Worm (Caenorhabditis elegans) whole organism, young adult: ENCODE data around the gene Y57G11C.14.

Experiments used
- B0336.3 ChIP-seq: fragments of 200-800 bp; sonication (Bioruptor generic); IDR thresholded peaks from 2 replicates; pipeline ENCODE4 v1.3.6; 2022; ENCODE audit warnings: missing genetic modification characterization, missing compliant biosample characterization
- C17E4.6 ChIP-seq: fragments of 200-800 bp; sonication (Bioruptor generic); IDR thresholded peaks from 2 replicates; pipeline ENCODE4 v1.3.6; 2022; ENCODE audit warnings: missing genetic modification reagents, missing genetic modification characterization, missing compliant biosample characterization
- D2030.7 ChIP-seq: fragments of 200-800 bp; sonication (Bioruptor generic); IDR thresholded peaks from 2 replicates; pipeline ENCODE4 v1.3.6; 2022; ENCODE audit warnings: missing genetic modification reagents, missing genetic modification characterization, missing compliant biosample characterization
- F22D6.2 ChIP-seq: sonication (generic microtip); optimal IDR thresholded peaks from 2 replicates; lab custom pipeline; 2016; ENCODE audit warnings: mild to moderate bottlenecking, missing genetic modification characterization, missing compliant biosample characterization
- F33H1.4 ChIP-seq: fragments of 200-800 bp; sonication (Bioruptor generic); IDR thresholded peaks from 2 replicates; pipeline ENCODE4 v1.3.6; 2022; ENCODE audit warnings: missing genetic modification reagents, missing genetic modification characterization, missing compliant biosample characterization
- K11D2.4 ChIP-seq: fragments of 200-800 bp; sonication (Bioruptor generic); IDR thresholded peaks from 2 replicates; pipeline ENCODE4 v1.3.6; 2022; ENCODE audit warnings: missing genetic modification reagents, missing genetic modification characterization, missing compliant biosample characterization
- K12H6.12 ChIP-seq: fragments of 200-800 bp; sonication (Bioruptor generic); optimal IDR thresholded peaks from 2 replicates; lab custom pipeline; 2018; ENCODE audit warnings: mild to moderate bottlenecking, missing genetic modification characterization, missing compliant biosample characterization
- T07F8.4 ChIP-seq: sonication (generic microtip); optimal IDR thresholded peaks from 2 replicates; lab custom pipeline; 2016; ENCODE audit warnings: mild to moderate bottlenecking, missing genetic modification characterization, moderate library complexity, missing compliant biosample characterization
- Y95B8A.8 ChIP-seq: fragments of 200-800 bp; sonication (Bioruptor generic); IDR thresholded peaks from 2 replicates; pipeline ENCODE4 v1.3.6; 2022; ENCODE audit warnings: missing genetic modification reagents, missing genetic modification characterization, missing compliant biosample characterization
- akir-1 ChIP-seq: fragments of 200-800 bp; sonication (Bioruptor generic); optimal IDR thresholded peaks from 2 replicates; lab custom pipeline; 2018; ENCODE audit warnings: mild to moderate bottlenecking, missing genetic modification characterization, moderate library complexity, missing compliant biosample characterization
- ama-1 ChIP-seq, 3 experiments: fragments of 150-350 bp in 1 of 3; sonication (generic microtip) in 2 of 3; optimal IDR thresholded peaks; 2 replicates each; lab custom pipeline; 2014 to 2018; ENCODE audit warnings: missing biosample characterization in 2 of 3, missing genetic modification characterization in 2 of 3, missing genetic modification reagents in 2 of 3
- aptf-2 ChIP-seq: fragments of 200-800 bp; sonication (Bioruptor generic); conservative IDR thresholded peaks from 2 replicates; pipeline ENCODE4 v1.3.6; 2022; ENCODE audit warnings: missing genetic modification reagents, missing genetic modification characterization, missing compliant biosample characterization
- aptf-3 ChIP-seq: fragments of 200-800 bp; sonication (Bioruptor generic); IDR thresholded peaks from 2 replicates; pipeline ENCODE4 v1.3.6; 2022; ENCODE audit warnings: missing genetic modification characterization, missing compliant biosample characterization
- athp-1 ChIP-seq: sonication (generic microtip); optimal IDR thresholded peaks from 2 replicates; lab custom pipeline; 2017; ENCODE audit warnings: mild to moderate bottlenecking, missing genetic modification characterization, missing compliant biosample characterization
- attf-6 ChIP-seq: fragments of 200-800 bp; sonication (Bioruptor generic); IDR thresholded peaks from 2 replicates; pipeline ENCODE4 v1.3.6; 2022; ENCODE audit warnings: missing genetic modification reagents, missing genetic modification characterization, missing compliant biosample characterization
- ceh-27 ChIP-seq: fragments of 200-800 bp; sonication (Bioruptor generic); optimal IDR thresholded peaks from 2 replicates; lab custom pipeline; 2018; ENCODE audit warnings: mild to moderate bottlenecking, missing genetic modification characterization, moderate library complexity, missing compliant biosample characterization
- efl-1 ChIP-seq: fragments of 150-350 bp; optimal IDR thresholded peaks from 2 replicates; lab custom pipeline; 2014; ENCODE audit warnings: missing biosample characterization, missing genetic modification reagents, missing genetic modification characterization
- ekl-4 ChIP-seq: fragments of 200-800 bp; sonication (Bioruptor generic); IDR thresholded peaks from 2 replicates; pipeline ENCODE4 v1.3.6; 2022; ENCODE audit warnings: missing genetic modification reagents, missing genetic modification characterization, missing compliant biosample characterization
- him-1 ChIP-seq: sonication (generic microtip); optimal IDR thresholded peaks from 2 replicates; lab custom pipeline; 2016; ENCODE audit warnings: missing genotype, missing genetic modification reagents, missing genetic modification characterization, missing compliant biosample characterization
- hmg-1.2 ChIP-seq: fragments of 200-800 bp; sonication (Bioruptor generic); IDR thresholded peaks from 2 replicates; pipeline ENCODE4 v1.3.6; 2022; ENCODE audit warnings: missing genetic modification reagents, missing genetic modification characterization, missing compliant biosample characterization
- hmg-20 ChIP-seq: fragments of 200-800 bp; sonication (Bioruptor generic); IDR thresholded peaks from 2 replicates; pipeline ENCODE4 v1.3.6; 2022; ENCODE audit warnings: missing genetic modification reagents, missing genetic modification characterization, missing compliant biosample characterization
- let-607 ChIP-seq, 2 experiments: fragments of 200-800 bp in 1 of 2; sonication (Bioruptor generic) in 1 of 2; sonication (generic microtip) in 1 of 2; optimal IDR thresholded peaks; 2 replicates each; lab custom pipeline; 2016 to 2018; ENCODE audit warnings: mild to moderate bottlenecking in 2 of 2, missing compliant biosample characterization in 2 of 2, missing genetic modification characterization in 2 of 2, moderate library complexity in 2 of 2, missing genotype in 1 of 2
- lin-54 ChIP-seq: fragments of 200-800 bp; sonication (Bioruptor generic); optimal IDR thresholded peaks from 2 replicates; lab custom pipeline; 2018; ENCODE audit warnings: mild to moderate bottlenecking, missing genetic modification characterization, missing compliant biosample characterization
- lsl-1 ChIP-seq: fragments of 200-800 bp; sonication (Bioruptor generic); optimal IDR thresholded peaks from 2 replicates; lab custom pipeline; 2018; ENCODE audit warnings: mild to moderate bottlenecking, missing genetic modification characterization, moderate library complexity, missing compliant biosample characterization
- madf-3 ChIP-seq: fragments of 200-800 bp; sonication (Bioruptor generic); IDR thresholded peaks from 2 replicates; pipeline ENCODE4 v1.3.6; 2022; ENCODE audit warnings: missing genetic modification reagents, missing genetic modification characterization, missing compliant biosample characterization
- madf-6 ChIP-seq: fragments of 200-800 bp; sonication (Bioruptor generic); IDR thresholded peaks from 2 replicates; pipeline ENCODE4 v1.3.6; 2022; ENCODE audit warnings: missing genetic modification reagents, missing genetic modification characterization, missing compliant biosample characterization
- madf-8 ChIP-seq: fragments of 200-800 bp; sonication (Bioruptor generic); conservative IDR thresholded peaks from 2 replicates; pipeline ENCODE4 v1.3.6; 2022; ENCODE audit warnings: missing genetic modification reagents, missing genetic modification characterization, missing compliant biosample characterization
- mcd-1 ChIP-seq: fragments of 200-800 bp; sonication (Bioruptor generic); IDR thresholded peaks from 2 replicates; pipeline ENCODE4 v1.3.6; 2022; ENCODE audit warnings: missing genetic modification reagents, missing genetic modification characterization, missing compliant biosample characterization
- mel-28 ChIP-seq: sonication (generic microtip); optimal IDR thresholded peaks from 2 replicates; lab custom pipeline; 2016; ENCODE audit warnings: borderline replicate concordance, mild to moderate bottlenecking, missing genetic modification characterization, missing compliant biosample characterization
- nfya-2 ChIP-seq: fragments of 200-800 bp; sonication (Bioruptor generic); IDR thresholded peaks from 2 replicates; pipeline ENCODE4 v1.3.6; 2022; ENCODE audit warnings: missing genetic modification reagents, missing genetic modification characterization, missing compliant biosample characterization
- nfyb-1 ChIP-seq: fragments of 200-800 bp; sonication (Bioruptor generic); IDR thresholded peaks from 2 replicates; pipeline ENCODE4 v1.3.6; 2022; ENCODE audit warnings: missing genetic modification reagents, missing genetic modification characterization, missing compliant biosample characterization
- nhr-179 ChIP-seq: sonication (generic microtip); optimal IDR thresholded peaks from 2 replicates; lab custom pipeline; 2016; ENCODE audit warnings: mild to moderate bottlenecking, missing genetic modification characterization, missing compliant biosample characterization
- pbrm-1 ChIP-seq: fragments of 200-800 bp; sonication (Bioruptor generic); IDR thresholded peaks from 2 replicates; pipeline ENCODE4 v1.3.6; 2022; ENCODE audit warnings: missing genetic modification reagents, missing genetic modification characterization, missing compliant biosample characterization
- rcor-1 ChIP-seq: fragments of 200-800 bp; sonication (Bioruptor generic); IDR thresholded peaks from 2 replicates; pipeline ENCODE4 v1.3.6; 2022; ENCODE audit warnings: missing genetic modification reagents, missing genetic modification characterization, missing compliant biosample characterization
- snpc-1.1 ChIP-seq: sonication (generic microtip); optimal IDR thresholded peaks from 2 replicates; lab custom pipeline; 2017; ENCODE audit warnings: missing genetic modification characterization, mild to moderate bottlenecking, missing compliant biosample characterization, antibody characterized with exemption, moderate library complexity, missing genotype, missing genetic modification reagents; ENCODE audit not compliant: insufficient read depth
- snpc-1.3 ChIP-seq: sonication (generic microtip); optimal IDR thresholded peaks from 2 replicates; lab custom pipeline; 2017; ENCODE audit warnings: missing genetic modification characterization, mild to moderate bottlenecking, missing compliant biosample characterization, antibody characterized with exemption, moderate library complexity, missing genotype, missing genetic modification reagents; ENCODE audit not compliant: insufficient read depth
- snpc-3.4 ChIP-seq: sonication (generic microtip); optimal IDR thresholded peaks from 2 replicates; lab custom pipeline; 2017; ENCODE audit warnings: missing genetic modification characterization, mild to moderate bottlenecking, missing compliant biosample characterization, antibody characterized with exemption, moderate library complexity, missing genotype, missing genetic modification reagents
- snpc-4 ChIP-seq, 5 experiments: fragments of 150-350 bp in 1 of 5; sonication (generic microtip) in 4 of 5; optimal IDR thresholded peaks; 2 replicates each; lab custom pipeline; 2014 to 2018; ENCODE audit warnings: missing genetic modification characterization in 5 of 5, missing biosample characterization in 3 of 5, antibody characterized with exemption in 2 of 5, mild to moderate bottlenecking in 2 of 5, missing compliant biosample characterization in 2 of 5, missing genotype in 2 of 5, moderate library complexity in 2 of 5, missing genetic modification reagents in 1 of 5
- tbp1 ChIP-seq: fragments of 200-800 bp; sonication (Bioruptor generic); optimal IDR thresholded peaks from 2 replicates; lab custom pipeline; 2018; ENCODE audit warnings: mild to moderate bottlenecking, missing genetic modification characterization, missing compliant biosample characterization
- tlf-1 ChIP-seq: fragments of 200-800 bp; sonication (Bioruptor generic); optimal IDR thresholded peaks from 2 replicates; lab custom pipeline; 2018; ENCODE audit warnings: mild to moderate bottlenecking, missing genetic modification characterization, missing compliant biosample characterization
- ztf-22 ChIP-seq: fragments of 200-800 bp; sonication (Bioruptor generic); optimal IDR thresholded peaks from 2 replicates; lab custom pipeline; 2018; ENCODE audit warnings: mild to moderate bottlenecking, missing genetic modification characterization, moderate library complexity, missing compliant biosample characterization
- ztf-6 ChIP-seq: fragments of 200-800 bp; sonication (Bioruptor generic); IDR thresholded peaks from 2 replicates; pipeline ENCODE4 v1.3.6; 2022; ENCODE audit warnings: missing genetic modification reagents, missing genetic modification characterization, missing compliant biosample characterization

The Y57G11C.14 gene

ce11 chrIV:14765336-14765735 is 33.8 kb upstream of the Y57G11C.14 start, which contains the start of gene Y57G11C.5:
TSS of gene Y57G11C.5 (minus strand) at chrIV:14765436.
- no peak for TF ChIP-seq K12H6.12
- no peak for TF ChIP-seq C17E4.6 (GFP tag; lab: Robert Waterston, UW)
- no peak for TF ChIP-seq efl-1 (GFP tag; lab: Kevin White, UChicago)
- TF ChIP-seq nhr-179 (tag; lab: Kevin White, UChicago), result no peak
- TF ChIP-seq K11D2.4 (GFP tag; lab: Robert Waterston, UW), result no peak
- TF ChIP-seq nfyb-1 (GFP tag; lab: Robert Waterston, UW), result no peak
- no peak for TF ChIP-seq hmg-1.2 (GFP tag; lab: Robert Waterston, UW)
- no peak for TF ChIP-seq F22D6.2 (tag; lab: Kevin White, UChicago)
- no peak for TF ChIP-seq let-607 (tag; optimal IDR thresholded peaks at IDR 0.05; lab: Kevin White, UChicago)
- no peak for TF ChIP-seq ztf-22 (GFP tag; lab: Kevin White, UChicago)
- TF ChIP-seq him-1 (tag; lab: Kevin White, UChicago), result no peak
- no peak for TF ChIP-seq tlf-1 (GFP tag; lab: Kevin White, UChicago)
- no peak for TF ChIP-seq T07F8.4 (tag; lab: Kevin White, UChicago)
- TF ChIP-seq madf-3 (GFP tag; lab: Robert Waterston, UW), result no peak

- TF ChIP-seq mel-28 (tag; lab: Kevin White, UChicago), result no peak
- no peak for TF ChIP-seq ztf-6
- peak; percentile 6; the same call in 1 of the 2 replicates for TF ChIP-seq madf-6
- 0 out of 2 replicates have a peak, but pooled peaks have one; percentile 14 for TF ChIP-seq D2030.7 (GFP tag; lab: Robert Waterston, UW)
- no peak for TF ChIP-seq aptf-3 (GFP tag; lab: Robert Waterston, UW)
- peak; percentile 18 for TF ChIP-seq tbp1
- TF ChIP-seq nfyb-1 (GFP tag; lab: Robert Waterston, UW), result no peak
- 0 out of 2 replicates have a peak, but pooled peaks have one; percentile 34 for TF ChIP-seq mcd-1 (GFP tag; lab: Robert Waterston, UW)
- peak; percentile 47; the same call in 1 of the 2 replicates for TF ChIP-seq ekl-4
- TF ChIP-seq snpc-1.3 (tag; lab: Kevin White, UChicago), result no peak
- TF ChIP-seq attf-6, result peak; percentile 87
- no peak for TF ChIP-seq snpc-4 (GFP tag; optimal IDR thresholded peaks at IDR 0.05; lab: Kevin White, UChicago)
- TF ChIP-seq snpc-4 (tag; optimal IDR thresholded peaks at IDR 0.05; lab: Kevin White, UChicago), result peak in 2 of 4 experiments; percentile 3 to 82
- no peak for TF ChIP-seq athp-1 (tag; lab: Kevin White, UChicago)
- no peak for TF ChIP-seq nfya-2 (GFP tag; lab: Robert Waterston, UW)
Measured at ce11 chrIV:14766382-14766781, 32.7 kb upstream of the Y57G11C.14 start, which contains the start of gene vti-1. TSS of gene vti-1 (minus strand) at chrIV:14766665.

DNA sequence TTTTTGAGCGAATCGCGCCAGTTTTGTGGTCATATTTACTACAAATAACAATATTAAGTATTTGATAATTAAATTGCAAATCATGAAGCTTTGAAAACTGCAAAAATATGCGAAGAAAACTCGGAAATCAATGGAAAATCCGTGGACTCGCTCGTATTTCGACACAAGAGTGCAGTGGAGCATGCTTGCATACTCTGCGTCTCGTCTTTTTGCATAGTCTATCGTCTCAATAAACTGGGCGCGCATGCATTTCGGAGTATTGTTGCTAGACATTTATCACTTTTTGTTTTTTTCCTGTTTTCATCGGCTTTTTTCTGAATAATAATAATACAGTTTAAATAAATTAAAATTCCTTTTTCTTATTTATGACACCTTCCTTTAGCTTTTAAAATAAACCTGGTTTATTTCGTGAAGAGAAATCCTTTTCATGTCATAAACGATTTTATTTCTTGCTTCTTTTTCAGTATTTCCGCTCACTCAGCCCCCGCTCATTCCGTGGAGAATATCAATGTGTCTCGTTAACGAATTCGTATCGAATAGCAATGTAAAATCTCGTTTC is 31.3 kb upstream of the Y57G11C.14 start, which contains the start of the genes mrps-7 and Y57G11C.3:
Gene mrps-7, minus strand, starts transcription at position 38 of the 559 bp plus-strand sequence.
Gene Y57G11C.3, plus strand, starts transcription at position 509 of the 559 bp plus-strand sequence.
- TF ChIP-seq nfyb-1 (GFP tag; lab: Robert Waterston, UW), result peak; percentile 42; the same call in 1 of the 2 replicates
- TF ChIP-seq lsl-1, result peak; percentile 45
- TF ChIP-seq F33H1.4, result peak; percentile 56; the same call in 1 of the 2 replicates
- no peak for TF ChIP-seq akir-1
- TF ChIP-seq lin-54 (GFP tag; lab: Kevin White, UChicago), result peak; percentile 78
- peak; percentile 68 for TF ChIP-seq B0336.3 (GFP tag; lab: Robert Waterston, UW)
- peak; percentile 30 for TF ChIP-seq athp-1 (tag; lab: Kevin White, UChicago)
- TF ChIP-seq hmg-20 (GFP tag; lab: Robert Waterston, UW), result 0 out of 2 replicates have a peak, but pooled peaks have one; percentile 50
- TF ChIP-seq Y95B8A.8 (GFP tag; lab: Robert Waterston, UW), result no peak
- TF ChIP-seq him-1 (tag; lab: Kevin White, UChicago), result no peak
- peak; percentile 36 for TF ChIP-seq snpc-3.4 (tag; lab: Kevin White, UChicago)
- TF ChIP-seq ama-1 (optimal IDR thresholded peaks at IDR 0.05; lab: Kevin White, UChicago), result peak; percentile 27
- TF ChIP-seq ama-1 (GFP tag; optimal IDR thresholded peaks at IDR 0.05; lab: Kevin White, UChicago), result no peak
- TF ChIP-seq madf-8 (GFP tag; lab: Robert Waterston, UW), result peak; percentile 56
- peak; percentile 74 for TF ChIP-seq ceh-27
- no peak for TF ChIP-seq aptf-2 (GFP tag; lab: Robert Waterston, UW)
- TF ChIP-seq snpc-1.1 (tag; lab: Kevin White, UChicago), result peak; percentile 60
- no peak for TF ChIP-seq ztf-22 (GFP tag; lab: Kevin White, UChicago)
- peak; percentile 72 for TF ChIP-seq tbp1
- peak; percentile 79 for TF ChIP-seq pbrm-1 (GFP tag; lab: Robert Waterston, UW)
- TF ChIP-seq rcor-1, result peak; percentile 83
